Worm (Caenorhabditis elegans) whole organism, L4 larva: Measurements from ENCODE around the gene srlf-27.

Experiments
- D1046.2 ChIP-seq: fragments of 200-800 bp; sonication (Bioruptor generic); IDR thresholded peaks from 2 replicates; pipeline ENCODE4 v1.3.6; 2022; ENCODE audit warnings: missing genetic modification characterization, missing compliant biosample characterization
- F10B5.3 ChIP-seq: sonication (generic microtip); optimal IDR thresholded peaks from 2 replicates; lab custom pipeline; 2016; ENCODE audit warnings: mild to moderate bottlenecking, missing genetic modification characterization, missing compliant biosample characterization
- F26F4.8 ChIP-seq: fragments of 200-800 bp; sonication (Bioruptor generic); conservative IDR thresholded peaks from 2 replicates; pipeline ENCODE4 v1.3.6; 2022; ENCODE audit warnings: missing genetic modification characterization, missing compliant biosample characterization
- F37D6.2 ChIP-seq: sonication (generic microtip); optimal IDR thresholded peaks from 2 replicates; lab custom pipeline; 2016; ENCODE audit warnings: mild to moderate bottlenecking, missing genetic modification characterization, missing compliant biosample characterization
- F44E2.7 ChIP-seq: fragments of 200-800 bp; sonication (Bioruptor generic); IDR thresholded peaks from 2 replicates; pipeline ENCODE4 v2.1.2; 2022; ENCODE audit warnings: missing genetic modification characterization, missing compliant biosample characterization
- R02D3.7 ChIP-seq: fragments of 150-350 bp; sonication (generic microtip); optimal IDR thresholded peaks from 3 replicates; lab custom pipeline; 2014; ENCODE audit warnings: missing biosample characterization, missing genetic modification characterization
- Y75B8A.6 ChIP-seq: fragments of 200-800 bp; sonication (Bioruptor generic); IDR thresholded peaks from 2 replicates; pipeline ENCODE4 v1.3.6; 2022; ENCODE audit warnings: missing genetic modification reagents, missing genetic modification characterization, missing compliant biosample characterization
- ZK546.5 ChIP-seq, 2 experiments: sonication (generic microtip); optimal IDR thresholded peaks; 2 replicates each; lab custom pipeline; 2017; ENCODE audit warnings: missing biosample characterization in 2 of 2, missing genetic modification characterization in 2 of 2
- aha-1 ChIP-seq: fragments of 150-350 bp; peaks from one replicate; lab custom pipeline; 2014; ENCODE audit warnings: missing biosample characterization, missing genetic modification characterization
- aly-2 ChIP-seq: sonication (generic microtip); optimal IDR thresholded peaks from 2 replicates; lab custom pipeline; 2018; ENCODE audit warnings: missing biosample characterization, missing genetic modification characterization
- ama-1 ChIP-seq: fragments of 150-350 bp; optimal IDR thresholded peaks from 2 replicates; lab custom pipeline; 2014; ENCODE audit warnings: inconsistent platforms, mixed read lengths
- ceh-32 ChIP-seq: sonication (generic microtip); optimal IDR thresholded peaks from 2 replicates; lab custom pipeline; 2016; ENCODE audit warnings: mild to moderate bottlenecking, missing genetic modification characterization, missing compliant biosample characterization; ENCODE audit not compliant: poor library complexity
- ceh-62 ChIP-seq: sonication (generic microtip); optimal IDR thresholded peaks from 2 replicates; lab custom pipeline; 2017; ENCODE audit warnings: missing biosample characterization, missing genetic modification characterization
- ces-1 ChIP-seq: fragments of 150-350 bp; sonication (generic microtip); optimal IDR thresholded peaks from 4 replicates; lab custom pipeline; 2014; ENCODE audit warnings: missing biosample characterization, missing genetic modification reagents, missing genetic modification characterization
- cey-2 ChIP-seq: sonication (generic microtip); optimal IDR thresholded peaks from 3 replicates; lab custom pipeline; 2017; ENCODE audit warnings: missing genetic modification characterization, mild to moderate bottlenecking, missing compliant biosample characterization, antibody characterized with exemption, borderline replicate concordance; ENCODE audit not compliant: insufficient read depth
- daf-12 ChIP-seq: fragments of 150-350 bp; optimal IDR thresholded peaks from 2 replicates; lab custom pipeline; 2014; ENCODE audit warnings: missing biosample characterization, missing genetic modification reagents, missing genetic modification characterization
- daf-19 ChIP-seq: fragments of 200-800 bp; sonication (Bioruptor generic); conservative IDR thresholded peaks from 2 replicates; pipeline ENCODE4 v1.3.6; 2022; ENCODE audit warnings: missing genetic modification characterization, missing compliant biosample characterization
- dmd-6 ChIP-seq: fragments of 200-800 bp; sonication (Bioruptor generic); IDR thresholded peaks from 2 replicates; pipeline ENCODE4 v1.3.6; 2022; ENCODE audit warnings: missing genetic modification reagents, missing genetic modification characterization, missing compliant biosample characterization
- dve-1 ChIP-seq: sonication (generic microtip); optimal IDR thresholded peaks from 2 replicates; lab custom pipeline; 2017; ENCODE audit warnings: antibody characterized with exemption, mild to moderate bottlenecking, missing genetic modification characterization, missing compliant biosample characterization; ENCODE audit not compliant: insufficient read depth
- egl-43 ChIP-seq: fragments of 200-800 bp; sonication (Bioruptor generic); IDR thresholded peaks from 2 replicates; pipeline ENCODE4 v1.3.6; 2022; ENCODE audit warnings: missing genetic modification reagents, missing genetic modification characterization, missing compliant biosample characterization
- fkh-10 ChIP-seq: fragments of 150-350 bp; optimal IDR thresholded peaks from 2 replicates; lab custom pipeline; 2014; ENCODE audit warnings: missing biosample characterization, missing genetic modification reagents, missing genetic modification characterization
- hlh-11 ChIP-seq: fragments of 200-800 bp; sonication (Bioruptor generic); optimal IDR thresholded peaks from 2 replicates; lab custom pipeline; 2018; ENCODE audit warnings: mild to moderate bottlenecking, missing genetic modification characterization, missing compliant biosample characterization
- hlh-30 ChIP-seq: sonication (generic microtip); optimal IDR thresholded peaks from 2 replicates; lab custom pipeline; 2017; ENCODE audit warnings: antibody characterized with exemption, mild to moderate bottlenecking, missing genetic modification characterization, missing compliant biosample characterization; ENCODE audit not compliant: insufficient read depth
- hmg-1.1 ChIP-seq: fragments of 200-800 bp; sonication (Bioruptor generic); IDR thresholded peaks from 2 replicates; pipeline ENCODE4 v1.3.6; 2022; ENCODE audit warnings: missing genetic modification reagents, missing genetic modification characterization, missing compliant biosample characterization
- jun-1 ChIP-seq: fragments of 150-350 bp; optimal IDR thresholded peaks from 2 replicates; lab custom pipeline; 2014; ENCODE audit warnings: missing biosample characterization, missing genetic modification reagents, missing genetic modification characterization
- lin-1 ChIP-seq: fragments of 200-800 bp; sonication (Bioruptor generic); IDR thresholded peaks from 2 replicates; pipeline ENCODE4 v1.3.6; 2022; ENCODE audit warnings: missing genetic modification reagents, missing genetic modification characterization, missing compliant biosample characterization
- lin-38 ChIP-seq: fragments of 200-800 bp; sonication (Bioruptor generic); IDR thresholded peaks from 2 replicates; pipeline ENCODE4 v1.3.6; 2022; ENCODE audit warnings: missing genetic modification reagents, missing genetic modification characterization, missing compliant biosample characterization
- mes-2 ChIP-seq: sonication (generic microtip); optimal IDR thresholded peaks from 2 replicates; lab custom pipeline; 2016; ENCODE audit warnings: missing genotype, mild to moderate bottlenecking, missing genetic modification characterization, missing compliant biosample characterization; ENCODE audit not compliant: poor library complexity, severe bottlenecking
- nhr-10 ChIP-seq: fragments of 150-350 bp; optimal IDR thresholded peaks from 2 replicates; lab custom pipeline; 2014; ENCODE audit warnings: missing biosample characterization, missing genetic modification characterization
- nhr-102 ChIP-seq: sonication (generic microtip); optimal IDR thresholded peaks from 2 replicates; lab custom pipeline; 2016; ENCODE audit warnings: mild to moderate bottlenecking, missing genetic modification characterization, moderate library complexity, missing compliant biosample characterization
- nhr-237 ChIP-seq: sonication (generic microtip); optimal IDR thresholded peaks from 2 replicates; lab custom pipeline; 2017; ENCODE audit warnings: missing biosample characterization, missing genetic modification characterization
- nhr-28 ChIP-seq: fragments of 150-350 bp; optimal IDR thresholded peaks from 2 replicates; lab custom pipeline; 2014; ENCODE audit warnings: missing biosample characterization, missing genetic modification characterization
- nhr-41 ChIP-seq: fragments of 200-800 bp; sonication (Bioruptor generic); IDR thresholded peaks from 2 replicates; pipeline ENCODE4 v1.3.6; 2022; ENCODE audit warnings: missing genetic modification reagents, missing genetic modification characterization, missing compliant biosample characterization
- nhr-42 ChIP-seq: fragments of 200-800 bp; sonication (Bioruptor generic); IDR thresholded peaks from 2 replicates; pipeline ENCODE4 v1.3.6; 2022; ENCODE audit warnings: missing genetic modification characterization, missing compliant biosample characterization
- nhr-76 ChIP-seq: fragments of 150-350 bp; optimal IDR thresholded peaks from 2 replicates; lab custom pipeline; 2014; ENCODE audit warnings: missing biosample characterization, missing genetic modification characterization
- nhr-77 ChIP-seq: fragments of 150-350 bp; optimal IDR thresholded peaks from 2 replicates; lab custom pipeline; 2014; ENCODE audit warnings: missing biosample characterization, missing genetic modification characterization
- pha-4 ChIP-seq, 2 experiments: fragments of 150-350 bp in 1 of 2; fragments of 200-800 bp in 1 of 2; sonication (Bioruptor generic) in 1 of 2; IDR thresholded peaks in 1 of 2; optimal IDR thresholded peaks in 1 of 2; 2 replicates each; pipeline versions ENCODE4 v1.3.6 to Lab custom; 2014 to 2022; ENCODE audit warnings: missing genetic modification characterization in 2 of 2, missing genetic modification reagents in 2 of 2, missing biosample characterization in 1 of 2, missing compliant biosample characterization in 1 of 2
- set-16 ChIP-seq: fragments of 200-800 bp; sonication (Bioruptor generic); IDR thresholded peaks from 2 replicates; pipeline ENCODE4 v1.3.6; 2022; ENCODE audit warnings: missing genetic modification reagents, missing genetic modification characterization, missing compliant biosample characterization
- skn-1 ChIP-seq: fragments of 150-350 bp; optimal IDR thresholded peaks from 2 replicates; lab custom pipeline; 2014; ENCODE audit warnings: missing biosample characterization, missing genetic modification characterization
- snpc-4 ChIP-seq: fragments of 150-350 bp; optimal IDR thresholded peaks from 2 replicates; lab custom pipeline; 2014; ENCODE audit warnings: missing biosample characterization, missing genetic modification characterization
- spr-1 ChIP-seq: sonication (generic microtip); optimal IDR thresholded peaks from 2 replicates; lab custom pipeline; 2016; ENCODE audit warnings: mild to moderate bottlenecking, missing genetic modification characterization, missing compliant biosample characterization
- unc-62 ChIP-seq, 3 experiments: fragments of 150-350 bp in 1 of 3; sonication (generic microtip); optimal IDR thresholded peaks in 2 of 3; peaks in 1 of 3; 1 replicate in 1 of 3; 2 replicates in 2 of 3; lab custom pipeline; 2014 to 2017; ENCODE audit warnings: missing biosample characterization in 3 of 3, missing genetic modification characterization in 3 of 3, missing genetic modification reagents in 3 of 3, missing genotype in 1 of 3
- zfp-3 ChIP-seq: fragments of 200-800 bp; sonication (Bioruptor generic); conservative IDR thresholded peaks from 2 replicates; pipeline ENCODE4 v1.3.6; 2022; ENCODE audit warnings: missing genetic modification reagents, missing genetic modification characterization, missing compliant biosample characterization
- ztf-11 ChIP-seq: fragments of 150-350 bp; optimal IDR thresholded peaks from 2 replicates; lab custom pipeline; 2014; ENCODE audit warnings: missing biosample characterization, missing genetic modification characterization

The srlf-27 gene

DNA sequence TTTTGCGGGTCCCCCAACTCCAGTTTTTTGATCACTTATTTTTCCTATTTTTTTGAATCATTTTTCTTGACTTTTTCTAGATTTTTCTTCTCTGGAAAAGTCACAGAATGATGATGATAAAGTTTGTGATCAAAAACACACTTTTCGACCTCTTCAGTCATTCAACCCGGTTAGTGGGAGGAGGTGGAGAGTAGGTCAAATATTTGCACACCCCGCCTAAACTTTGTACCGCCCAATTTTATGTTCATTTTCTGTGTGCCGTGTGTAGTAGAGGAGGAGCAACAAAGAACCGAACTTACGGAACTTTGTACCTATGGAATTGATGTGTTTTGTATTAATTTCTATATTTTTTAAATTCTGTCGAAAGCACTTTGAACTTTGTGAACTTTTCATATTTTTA lies 20.0 kb upstream of the srlf-27 start:
- TF ChIP-seq nhr-237 (tag; lab: Kevin White, UChicago) (no peak), ZK546.5 (tag; optimal IDR thresholded peaks at IDR 0.05; lab: Kevin White, UChicago) (no peak), nhr-28 (peak; percentile 35), hlh-11 (tag; lab: Kevin White, UChicago) (peak; percentile 26), dve-1 (no peak), aha-1 (tag; lab: Kevin White, UChicago) (no peak), mes-2 (tag; lab: Kevin White, UChicago) (no peak), R02D3.7 (no peak), daf-12 (no peak), F10B5.3 (no peak), ceh-32 (no peak), ama-1 (lab: Kevin White, UChicago) (no peak), fkh-10 (GFP tag; lab: Kevin White, UChicago) (no peak), zfp-3 (GFP tag; lab: Robert Waterston, UW) (no peak), ces-1 (no peak), nhr-42 (no peak), aly-2 (no peak), ztf-11 (tag; lab: Kevin White, UChicago) (no peak), nhr-77 (tag; lab: Kevin White, UChicago) (no peak), D1046.2 (GFP tag; lab: Robert Waterston, UW) (no peak), lin-38 (no peak), nhr-41 (GFP tag; lab: Robert Waterston, UW) (no peak), jun-1 (tag; lab: Kevin White, UChicago) (no peak), skn-1 (tag; lab: Kevin White, UChicago) (no peak), cey-2 (tag; lab: Kevin White, UChicago) (no peak), unc-62 (GFP tag; optimal IDR thresholded peaks at IDR 0.05 in 1 of 2; lab: Kevin White, UChicago) (peak in 1 of 2 experiments; percentile 77), unc-62 (tag; optimal IDR thresholded peaks at IDR 0.05; lab: Kevin White, UChicago) (no peak), daf-19 (GFP tag; lab: Robert Waterston, UW) (no peak), Y75B8A.6 (GFP tag; lab: Robert Waterston, UW) (0 out of 2 replicates have a peak, but pooled peaks have one; percentile 18), nhr-102 (tag; lab: Kevin White, UChicago) (no peak), spr-1 (tag; lab: Kevin White, UChicago) (no peak), nhr-10 (tag; lab: Kevin White, UChicago) (no peak), F44E2.7 (GFP tag; lab: Robert Waterston, UW) (no peak), ceh-62 (tag; lab: Kevin White, UChicago) (no peak), hlh-30 (tag; lab: Kevin White, UChicago) (peak; percentile 14), lin-1 (GFP tag; lab: Robert Waterston, UW) (no peak), pha-4 (GFP tag; IDR thresholded peaks at IDR 0.05; lab: Robert Waterston, UW) (0 out of 2 replicates have a peak, but pooled peaks have one; percentile 12), pha-4 (tag; optimal IDR thresholded peaks at IDR 0.05; lab: Kevin White, UChicago) (no peak), F26F4.8 (GFP tag; lab: Robert Waterston, UW) (no peak), set-16 (no peak), dmd-6 (GFP tag; lab: Robert Waterston, UW) (peak; percentile 57), hmg-1.1 (0 out of 2 replicates have a peak, but pooled peaks have one; percentile 7), egl-43 (GFP tag; lab: Robert Waterston, UW) (no peak), F37D6.2 (tag; lab: Kevin White, UChicago) (no peak), snpc-4 (tag; lab: Kevin White, UChicago) (no peak), nhr-76 (tag; lab: Kevin White, UChicago) (no peak)
